Fruit fly (Drosophila melanogaster): ENCODE results near the gene Fpgs2.

DNA sequence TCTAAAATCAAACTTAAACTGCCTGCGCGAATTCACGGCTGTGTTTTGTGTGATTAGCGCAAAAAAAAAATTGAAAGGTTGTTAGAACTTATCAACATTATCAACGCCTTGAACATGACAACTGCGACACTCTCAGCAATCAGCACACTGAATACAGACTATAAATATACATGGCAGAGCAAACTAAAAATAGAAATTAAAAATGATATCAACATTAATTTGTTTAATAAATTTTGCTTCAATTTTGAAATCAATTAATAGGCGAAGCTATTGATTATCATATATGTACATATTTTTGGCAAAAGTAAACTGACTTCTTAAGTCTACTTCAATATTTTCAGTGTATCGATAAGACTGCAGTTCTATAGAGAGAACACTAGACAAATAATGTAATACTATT is 34.0 kb downstream of the Fpgs2 start:
- TF ChIP-seq cyc (GFP tag; optimal IDR thresholded peaks at IDR 0.05) (no peak), Hr4 (GFP tag; optimal IDR thresholded peaks at IDR 0.05) (no peak), CG6854 (GFP tag; optimal IDR thresholded peaks at IDR 0.05) (no peak), Eip93F (GFP tag; optimal IDR thresholded peaks at IDR 0.05) (no peak), CG3032 (tag; optimal IDR thresholded peaks at IDR 0.05) (no peak), CG6163 (GFP tag; IDR thresholded peaks at IDR 0.05) (peak; percentile 50; the same call in 2 of the 3 replicates), dac (GFP tag; optimal IDR thresholded peaks at IDR 0.05) (no peak), eg (GFP tag; IDR thresholded peaks at IDR 0.05) (no peak), Eip75B (GFP tag; optimal IDR thresholded peaks at IDR 0.05) (no peak), vri (GFP tag; optimal IDR thresholded peaks at IDR 0.05) (peak; percentile 50), Ets21C (GFP tag; optimal IDR thresholded peaks at IDR 0.05) (no peak), Sox102F (GFP tag; optimal IDR thresholded peaks at IDR 0.05) (no peak), CG7368 (GFP tag; optimal IDR thresholded peaks at IDR 0.05) (no peak), fd85E (GFP tag; optimal IDR thresholded peaks at IDR 0.05) (no peak)

Data from whole organism, prepupa.